Worm (Caenorhabditis elegans): ENCODE measurements around the gene R10H10.7.

ce11 chrIV:10443510-10443909 is 29.8 kb upstream of the R10H10.7 start, which contains the start of gene F13B12.7:
- TF ChIP-seq flt-1 (GFP tag; IDR thresholded peaks at IDR 0.05) (no peak), ceh-36 (tag; optimal IDR thresholded peaks at IDR 0.05) (no peak), ets-7 (tag; optimal IDR thresholded peaks at IDR 0.05) (no peak), aly-1 (tag; optimal IDR thresholded peaks at IDR 0.05) (no peak), B0310.2 (tag; optimal IDR thresholded peaks at IDR 0.05) (no peak), hmbx-1 (tag; optimal IDR thresholded peaks at IDR 0.05) (no peak), hmg-4 (GFP tag; optimal IDR thresholded peaks at IDR 0.05) (no peak), tra-4 (tag; optimal IDR thresholded peaks at IDR 0.05) (no peak)

All from whole organism, early embryonic.